Fruit fly (Drosophila melanogaster): Measurements from ENCODE around the gene CG14434.
A peak's percentile ranks its signal among the peaks of the same experiment; 100 is the strongest.

Gene CG14434

DNA sequence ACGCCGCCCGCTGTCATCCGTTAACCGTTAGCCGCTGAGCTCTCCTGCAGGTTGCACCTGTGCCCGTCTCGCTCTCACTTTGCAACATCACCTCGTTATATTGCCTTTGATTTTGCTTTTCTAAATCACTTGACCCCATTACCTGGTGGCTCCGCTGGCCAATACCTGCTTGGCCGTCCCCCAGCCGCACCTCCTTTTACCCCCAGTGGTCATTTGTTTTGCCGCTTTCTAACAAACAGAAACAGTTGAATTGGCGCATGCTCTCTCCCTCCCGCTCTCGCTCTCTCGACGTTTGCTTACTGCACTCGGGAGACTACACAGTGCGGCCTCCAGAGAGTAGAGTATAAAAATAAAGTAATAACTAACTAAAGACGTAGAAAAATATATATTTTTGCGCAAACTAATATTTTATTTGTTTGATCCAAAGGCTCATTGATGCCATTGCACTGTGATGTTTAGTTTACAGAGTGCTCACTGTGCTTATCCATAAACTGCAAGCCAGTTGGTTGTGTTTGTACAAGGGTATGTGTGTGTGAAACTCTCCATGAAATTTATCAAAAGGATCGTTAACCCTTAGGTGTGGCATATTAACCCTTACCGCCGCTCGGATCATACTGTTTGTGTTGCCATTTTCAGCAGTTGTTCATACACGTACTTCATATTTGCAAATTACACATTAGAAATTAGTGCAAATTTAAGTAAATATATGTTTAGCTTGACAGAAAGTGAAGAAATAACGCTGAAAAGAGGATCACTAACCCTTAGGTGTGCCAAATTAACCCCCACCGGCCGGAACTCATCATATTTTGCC is 62.3 kb downstream of the CG14434 start (continued):
- TF ChIP-seq MTF-1 (GFP tag; optimal IDR thresholded peaks at IDR 0.05; ENCODE audit: borderline replicate concordance) (peak; percentile 33), sc (optimal IDR thresholded peaks at IDR 0.05) (no peak), sc (GFP tag; optimal IDR thresholded peaks at IDR 0.05) (no peak), Dfd (GFP tag; optimal IDR thresholded peaks at IDR 0.05) (no peak), twi (tag; optimal IDR thresholded peaks at IDR 0.05) (peak; percentile 31), seq (GFP tag; IDR thresholded peaks at IDR 0.05) (peak; percentile 89), lov (optimal IDR thresholded peaks at IDR 0.05) (no peak), lov (GFP tag; IDR thresholded peaks at IDR 0.05) (peak; percentile 87; the same call in 2 of the 3 replicates), CrebB (tag; optimal IDR thresholded peaks at IDR 0.05) (peak; percentile 21), crp (GFP tag; optimal IDR thresholded peaks at IDR 0.05) (peak in 1 of 2 experiments; percentile 17), Oaz (GFP tag; IDR thresholded peaks at IDR 0.05) (no peak), ems (GFP tag; optimal IDR thresholded peaks at IDR 0.05) (peak; percentile 68), peb (GFP tag; IDR thresholded peaks at IDR 0.05) (peak; percentile 56; the same call in 1 of the 2 replicates), salm (tag; optimal IDR thresholded peaks at IDR 0.05) (peak; percentile 74), Dref (GFP tag; IDR thresholded peaks at IDR 0.05) (0 out of 2 replicates have a peak, but pooled peaks have one; percentile 16), Spps (tag; optimal IDR thresholded peaks at IDR 0.05) (peak; percentile 6), CG18764 (GFP tag; optimal IDR thresholded peaks at IDR 0.05) (peak; percentile 32), CG14860 (GFP tag; IDR thresholded peaks at IDR 0.05; ENCODE audit: partially characterized antibody) (no peak), CG17802 (tag; optimal IDR thresholded peaks at IDR 0.05) (peak; percentile 34)

DNA sequence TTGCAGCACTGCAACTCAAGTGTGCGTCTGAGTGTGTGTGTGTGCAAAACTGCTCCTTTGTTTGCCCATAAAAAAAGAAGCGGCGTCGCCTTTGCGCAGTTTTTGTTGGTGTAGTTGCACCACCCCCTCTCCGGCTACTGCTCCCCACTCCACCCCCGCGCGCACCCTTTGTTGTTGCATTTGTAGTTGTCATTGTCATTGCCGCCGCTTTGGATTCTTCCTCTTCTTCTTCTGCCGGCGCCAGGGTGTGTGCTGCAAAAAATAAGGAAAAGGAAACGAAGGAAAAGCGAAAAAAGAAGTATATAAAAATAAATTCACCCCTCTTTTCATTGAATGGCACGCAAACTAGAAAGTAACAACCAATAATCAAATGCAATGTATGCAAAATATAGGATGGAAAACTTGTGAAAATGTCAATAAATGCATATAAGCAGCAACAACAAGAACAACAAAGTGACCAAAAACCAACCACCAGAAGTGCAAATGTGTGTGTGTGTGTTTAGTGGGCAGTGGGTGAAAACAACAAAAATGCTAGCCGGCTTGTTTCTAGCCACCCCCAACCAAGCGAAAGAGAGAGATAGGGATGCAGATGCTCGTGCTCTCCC is 63.0 kb downstream of the CG14434 start:
- TF ChIP-seq kni (GFP tag; optimal IDR thresholded peaks at IDR 0.05): peak; percentile 1
- TF ChIP-seq Hmr (GFP tag; optimal IDR thresholded peaks at IDR 0.05): no peak
- TF ChIP-seq nom (GFP tag; optimal IDR thresholded peaks at IDR 0.05): peak; percentile 47
- TF ChIP-seq CG4360 (GFP tag; IDR thresholded peaks at IDR 0.05): peak; percentile 73
- TF ChIP-seq Stat92E (GFP tag; optimal IDR thresholded peaks at IDR 0.05): no peak
- peak; percentile 9; the same call in 1 of the 3 replicates for TF ChIP-seq CG34422 (GFP tag; IDR thresholded peaks at IDR 0.05)
- TF ChIP-seq kah (GFP tag; optimal IDR thresholded peaks at IDR 0.05): peak; percentile 0
- TF ChIP-seq CG4282 (GFP tag; optimal IDR thresholded peaks at IDR 0.05): no peak
- TF ChIP-seq pros (GFP tag; optimal IDR thresholded peaks at IDR 0.05): peak; percentile 48
- TF ChIP-seq Ets65A (GFP tag): peak; percentile 70
- TF ChIP-seq Drgx (GFP tag; IDR thresholded peaks at IDR 0.05): peak; percentile 15; the same call in 1 of the 2 replicates
- peak; percentile 41; the same call in 1 of the 2 replicates for TF ChIP-seq crol (GFP tag; IDR thresholded peaks at IDR 0.05)
- peak; percentile 89 for TF ChIP-seq CG17385 (GFP tag; optimal IDR thresholded peaks at IDR 0.05)

DNA sequence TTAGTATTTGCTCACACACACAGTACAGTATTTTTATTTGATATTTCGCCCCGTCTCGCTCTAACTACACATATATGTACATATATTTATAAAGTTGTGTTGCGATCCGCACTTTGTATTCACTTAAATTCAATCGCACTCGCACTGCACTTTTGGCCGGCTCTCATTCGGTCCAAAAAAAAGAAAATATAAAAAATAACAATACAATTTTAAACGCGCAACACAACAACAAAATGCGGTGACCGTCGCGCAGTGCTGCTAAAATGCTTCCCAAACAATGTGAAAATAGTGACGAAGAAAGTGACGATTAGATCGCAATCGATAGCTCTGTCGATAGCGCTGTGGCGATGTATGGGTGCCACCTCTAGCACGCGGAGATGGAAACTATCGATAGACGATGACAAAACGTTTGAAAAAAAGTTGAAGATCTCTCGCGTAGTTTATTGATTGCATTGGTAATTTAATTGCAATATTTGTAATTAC is 63.6 kb downstream of the CG14434 start, which contains the start of the genes C3G and pod1:
C3G (minus strand) TSS at position 282 of the 483 bp plus-strand sequence.
pod1 (plus strand) TSS at position 373 of the 483 bp plus-strand sequence.
- TF ChIP-seq danr (GFP tag; IDR thresholded peaks at IDR 0.05) (no peak), gsb (GFP tag; IDR thresholded peaks at IDR 0.05) (no peak), CG15601 (tag; optimal IDR thresholded peaks at IDR 0.05) (peak; percentile 52), esg (GFP tag; conservative IDR thresholded peaks at IDR 0.05) (no peak), zfh2 (GFP tag; optimal IDR thresholded peaks at IDR 0.05) (peak; percentile 41), CG17568 (GFP tag; optimal IDR thresholded peaks at IDR 0.05) (no peak), Lhr (GFP tag; optimal IDR thresholded peaks at IDR 0.05) (peak; percentile 36), CG10366 (GFP tag; IDR thresholded peaks at IDR 0.05) (no peak), ftz-f1 (GFP tag; optimal IDR thresholded peaks at IDR 0.05) (peak; percentile 45), usp (GFP tag; optimal IDR thresholded peaks at IDR 0.05) (no peak), kay (GFP tag; optimal IDR thresholded peaks at IDR 0.05) (no peak), CG13424 (tag; optimal IDR thresholded peaks at IDR 0.05) (peak; percentile 16), sisA (GFP tag; IDR thresholded peaks at IDR 0.05) (no peak), CG16815 (GFP tag; optimal IDR thresholded peaks at IDR 0.05) (no peak), CG9609 (GFP tag; optimal IDR thresholded peaks at IDR 0.05) (no peak), CG11085 (GFP tag; IDR thresholded peaks at IDR 0.05) (no peak)
